Fruit fly (Drosophila melanogaster) S2 (cell line): ENCODE data around the gene Ciz1.

Experiments used
- CG8478 ChIP-seq: fragments of >200 bp; optimal IDR thresholded peaks from 2 replicates; lab custom pipeline; 2018
- CTCF ChIP-seq, 2 experiments: fragments of >200 bp; optimal IDR thresholded peaks; 2 replicates each; lab custom pipeline; 2018

dm6 chr3L:9878685-9879084 lies 14.2 kb downstream of the Ciz1 start, which contains the start of gene CG34382:
- TF ChIP-seq CG8478 (lab: Kevin White, UChicago) (no peak), CTCF (optimal IDR thresholded peaks at IDR 0.05; lab: Kevin White, UChicago) (no peak)
